Worm (Caenorhabditis elegans) whole organism, L4 larva: ENCODE measurements around the gene F43C11.16.

Experiments
- D1046.2 ChIP-seq: fragments of 200-800 bp; sonication (Bioruptor generic); IDR thresholded peaks from 2 replicates; pipeline ENCODE4 v1.3.6; 2022; ENCODE audit warnings: missing genetic modification characterization, missing compliant biosample characterization
- F10B5.3 ChIP-seq: sonication (generic microtip); optimal IDR thresholded peaks from 2 replicates; lab custom pipeline; 2016; ENCODE audit warnings: mild to moderate bottlenecking, missing genetic modification characterization, missing compliant biosample characterization
- F26F4.8 ChIP-seq: fragments of 200-800 bp; sonication (Bioruptor generic); conservative IDR thresholded peaks from 2 replicates; pipeline ENCODE4 v1.3.6; 2022; ENCODE audit warnings: missing genetic modification characterization, missing compliant biosample characterization
- F37D6.2 ChIP-seq: sonication (generic microtip); optimal IDR thresholded peaks from 2 replicates; lab custom pipeline; 2016; ENCODE audit warnings: mild to moderate bottlenecking, missing genetic modification characterization, missing compliant biosample characterization
- F44E2.7 ChIP-seq: fragments of 200-800 bp; sonication (Bioruptor generic); IDR thresholded peaks from 2 replicates; pipeline ENCODE4 v2.1.2; 2022; ENCODE audit warnings: missing genetic modification characterization, missing compliant biosample characterization
- T26A8.4 ChIP-seq: fragments of 200-800 bp; sonication (Bioruptor generic); IDR thresholded peaks from 2 replicates; pipeline ENCODE4 v1.3.6; 2022; ENCODE audit warnings: missing genetic modification characterization, missing compliant biosample characterization
- aha-1 ChIP-seq: fragments of 150-350 bp; peaks from one replicate; lab custom pipeline; 2014; ENCODE audit warnings: missing biosample characterization, missing genetic modification characterization
- attf-4 ChIP-seq: sonication (generic microtip); optimal IDR thresholded peaks from 3 replicates; lab custom pipeline; 2017; ENCODE audit warnings: missing biosample characterization, missing genetic modification characterization
- ceh-20 ChIP-seq: fragments of 200-800 bp; sonication (Bioruptor generic); IDR thresholded peaks from 2 replicates; pipeline ENCODE4 v1.3.6; 2022; ENCODE audit warnings: missing genetic modification reagents, missing genetic modification characterization, missing compliant biosample characterization
- ceh-62 ChIP-seq: sonication (generic microtip); optimal IDR thresholded peaks from 2 replicates; lab custom pipeline; 2017; ENCODE audit warnings: missing biosample characterization, missing genetic modification characterization
- ces-1 ChIP-seq: fragments of 150-350 bp; sonication (generic microtip); optimal IDR thresholded peaks from 4 replicates; lab custom pipeline; 2014; ENCODE audit warnings: missing biosample characterization, missing genetic modification reagents, missing genetic modification characterization
- daf-12 ChIP-seq: fragments of 150-350 bp; optimal IDR thresholded peaks from 2 replicates; lab custom pipeline; 2014; ENCODE audit warnings: missing biosample characterization, missing genetic modification reagents, missing genetic modification characterization
- daf-16 ChIP-seq, 3 experiments: sonication (generic microtip); optimal IDR thresholded peaks; 2 replicates each; lab custom pipeline; 2016 to 2017; ENCODE audit warnings: missing genetic modification characterization in 3 of 3, missing genetic modification reagents in 3 of 3, mild to moderate bottlenecking in 2 of 3, missing compliant biosample characterization in 2 of 3, missing biosample characterization in 1 of 3, moderate library complexity in 1 of 3
- dmd-6 ChIP-seq: fragments of 200-800 bp; sonication (Bioruptor generic); IDR thresholded peaks from 2 replicates; pipeline ENCODE4 v1.3.6; 2022; ENCODE audit warnings: missing genetic modification reagents, missing genetic modification characterization, missing compliant biosample characterization
- dmd-8 ChIP-seq: fragments of 200-800 bp; sonication (Bioruptor generic); IDR thresholded peaks from 2 replicates; pipeline ENCODE4 v1.3.6; 2022; ENCODE audit warnings: missing genetic modification characterization, missing compliant biosample characterization
- dpl-1 ChIP-seq: fragments of 150-350 bp; optimal IDR thresholded peaks from 2 replicates; lab custom pipeline; 2014; ENCODE audit warnings: missing biosample characterization, missing genetic modification reagents, missing genetic modification characterization
- dve-1 ChIP-seq: sonication (generic microtip); optimal IDR thresholded peaks from 2 replicates; lab custom pipeline; 2017; ENCODE audit warnings: antibody characterized with exemption, mild to moderate bottlenecking, missing genetic modification characterization, missing compliant biosample characterization; ENCODE audit not compliant: insufficient read depth
- egl-43 ChIP-seq: fragments of 200-800 bp; sonication (Bioruptor generic); IDR thresholded peaks from 2 replicates; pipeline ENCODE4 v1.3.6; 2022; ENCODE audit warnings: missing genetic modification reagents, missing genetic modification characterization, missing compliant biosample characterization
- hif-1 ChIP-seq, 2 experiments: sonication (generic microtip); optimal IDR thresholded peaks; 2 replicates each; lab custom pipeline; 2016 to 2017; ENCODE audit warnings: missing compliant biosample characterization in 2 of 2, missing genetic modification characterization in 2 of 2, missing genetic modification reagents in 2 of 2, missing genotype in 2 of 2, mild to moderate bottlenecking in 1 of 2
- hlh-11 ChIP-seq: fragments of 200-800 bp; sonication (Bioruptor generic); optimal IDR thresholded peaks from 2 replicates; lab custom pipeline; 2018; ENCODE audit warnings: mild to moderate bottlenecking, missing genetic modification characterization, missing compliant biosample characterization
- hlh-30 ChIP-seq: sonication (generic microtip); optimal IDR thresholded peaks from 2 replicates; lab custom pipeline; 2017; ENCODE audit warnings: antibody characterized with exemption, mild to moderate bottlenecking, missing genetic modification characterization, missing compliant biosample characterization; ENCODE audit not compliant: insufficient read depth
- lim-7 ChIP-seq: fragments of 200-800 bp; sonication (Bioruptor generic); IDR thresholded peaks from 2 replicates; pipeline ENCODE4 v1.3.6; 2022; ENCODE audit warnings: missing genetic modification characterization, missing compliant biosample characterization
- lin-1 ChIP-seq: fragments of 200-800 bp; sonication (Bioruptor generic); IDR thresholded peaks from 2 replicates; pipeline ENCODE4 v1.3.6; 2022; ENCODE audit warnings: missing genetic modification reagents, missing genetic modification characterization, missing compliant biosample characterization
- madf-5 ChIP-seq, 2 experiments: fragments of 200-800 bp; sonication (Bioruptor generic); IDR thresholded peaks; 2 replicates each; pipeline ENCODE4 v1.3.6; 2022; ENCODE audit warnings: missing compliant biosample characterization in 2 of 2, missing genetic modification characterization in 2 of 2
- mdt-29 ChIP-seq: fragments of 200-800 bp; sonication (Bioruptor generic); IDR thresholded peaks from 2 replicates; pipeline ENCODE4 v1.3.6; 2022; ENCODE audit warnings: missing genetic modification reagents, missing genetic modification characterization, missing compliant biosample characterization
- nhr-111 ChIP-seq: fragments of 200-800 bp; sonication (Bioruptor generic); optimal IDR thresholded peaks from 2 replicates; lab custom pipeline; 2018; ENCODE audit warnings: mild to moderate bottlenecking, missing genetic modification characterization, missing compliant biosample characterization
- nhr-28 ChIP-seq: fragments of 150-350 bp; optimal IDR thresholded peaks from 2 replicates; lab custom pipeline; 2014; ENCODE audit warnings: missing biosample characterization, missing genetic modification characterization
- nhr-76 ChIP-seq: fragments of 150-350 bp; optimal IDR thresholded peaks from 2 replicates; lab custom pipeline; 2014; ENCODE audit warnings: missing biosample characterization, missing genetic modification characterization
- pha-4 ChIP-seq, 2 experiments: fragments of 150-350 bp in 1 of 2; fragments of 200-800 bp in 1 of 2; sonication (Bioruptor generic) in 1 of 2; IDR thresholded peaks in 1 of 2; optimal IDR thresholded peaks in 1 of 2; 2 replicates each; pipeline versions ENCODE4 v1.3.6 to Lab custom; 2014 to 2022; ENCODE audit warnings: missing genetic modification characterization in 2 of 2, missing genetic modification reagents in 2 of 2, missing biosample characterization in 1 of 2, missing compliant biosample characterization in 1 of 2
- pqm-1 ChIP-seq: sonication (generic microtip); optimal IDR thresholded peaks from 2 replicates; lab custom pipeline; 2017; ENCODE audit warnings: missing biosample characterization, missing genetic modification characterization
- snpc-1.2 ChIP-seq: fragments of 200-800 bp; sonication (Bioruptor generic); IDR thresholded peaks from 2 replicates; pipeline ENCODE4 v1.3.6; 2022; ENCODE audit warnings: missing genetic modification reagents, missing genetic modification characterization, missing compliant biosample characterization
- tra-1 ChIP-seq: fragments of 200-800 bp; sonication (Bioruptor generic); IDR thresholded peaks from 2 replicates; pipeline ENCODE4 v1.3.6; 2022; ENCODE audit warnings: missing genetic modification reagents, missing genetic modification characterization, missing compliant biosample characterization
- unc-130 ChIP-seq: sonication (generic microtip); optimal IDR thresholded peaks from 2 replicates; lab custom pipeline; 2016; ENCODE audit warnings: missing genetic modification reagents, missing genetic modification characterization, missing compliant biosample characterization
- unc-39 ChIP-seq: sonication (generic microtip); optimal IDR thresholded peaks from 2 replicates; lab custom pipeline; 2017; ENCODE audit warnings: missing biosample characterization, missing genetic modification characterization
- unc-62 ChIP-seq, 3 experiments: fragments of 150-350 bp in 1 of 3; sonication (generic microtip); optimal IDR thresholded peaks in 2 of 3; peaks in 1 of 3; 1 replicate in 1 of 3; 2 replicates in 2 of 3; lab custom pipeline; 2014 to 2017; ENCODE audit warnings: missing biosample characterization in 3 of 3, missing genetic modification characterization in 3 of 3, missing genetic modification reagents in 3 of 3, missing genotype in 1 of 3
- zag-1 ChIP-seq: fragments of 150-350 bp; optimal IDR thresholded peaks from 2 replicates; lab custom pipeline; 2014; ENCODE audit warnings: missing biosample characterization, missing genetic modification characterization
- zip-11 ChIP-seq: fragments of 200-800 bp; sonication (Bioruptor generic); IDR thresholded peaks from 2 replicates; pipeline ENCODE4 v1.3.6; 2022; ENCODE audit warnings: missing genetic modification characterization, missing compliant biosample characterization

Gene F43C11.16

ce11 chrII:2332220-2332619, 27.6 kb downstream of the F43C11.16 start, which contains the start of gene F43C11.8:
Gene F43C11.8, plus strand, starts transcription at chrII:2332520.
- TF ChIP-seq tra-1, result no peak
- no peak for TF ChIP-seq daf-16 (GFP tag; optimal IDR thresholded peaks at IDR 0.05; lab: Kevin White, UChicago)
- TF ChIP-seq daf-16 (tag; optimal IDR thresholded peaks at IDR 0.05; lab: Kevin White, UChicago), result peak; percentile 11
- TF ChIP-seq dve-1 (tag; lab: Kevin White, UChicago), result no peak

ce11 chrII:2330462-2330861, 29.4 kb downstream of the F43C11.16 start:
- TF ChIP-seq ces-1 (GFP tag; lab: Kevin White, UChicago), result no peak
- 0 out of 2 replicates have a peak, but pooled peaks have one; percentile 28 for TF ChIP-seq mdt-29 (GFP tag; lab: Robert Waterston, UW)
- TF ChIP-seq, all 104 proteins: peak for 1

ce11 chrII:2328963-2329442, 30.9 kb downstream of the F43C11.16 start, which contains the start of the genes ZK1240.8 and ZK1240.1:
Gene ZK1240.8, minus strand, starts transcription at chrII:2329063.
Gene ZK1240.1, plus strand, starts transcription at chrII:2329392.
- TF ChIP-seq unc-62 (GFP tag; optimal IDR thresholded peaks at IDR 0.05 in 1 of 2; lab: Kevin White, UChicago) (peak in 1 of 2 experiments; percentile 86), unc-62 (tag; optimal IDR thresholded peaks at IDR 0.05; lab: Kevin White, UChicago) (no peak), F10B5.3 (tag; lab: Kevin White, UChicago) (no peak), ceh-20 (GFP tag; lab: Robert Waterston, UW) (no peak), zip-11 (GFP tag; lab: Robert Waterston, UW) (no peak), dmd-6 (GFP tag; lab: Robert Waterston, UW) (no peak), nhr-28 (peak; percentile 3), F44E2.7 (GFP tag; lab: Robert Waterston, UW) (no peak), attf-4 (tag; lab: Kevin White, UChicago) (no peak), unc-39 (no peak), nhr-76 (tag; lab: Kevin White, UChicago) (no peak)
- TF ChIP-seq, all 104 proteins: peak for 2

ce11 chrII:2324956-2325355, 34.9 kb downstream of the F43C11.16 start, which contains the start of gene ZK1240.11:
Gene ZK1240.11, plus strand, starts transcription at chrII:2325256.
- TF ChIP-seq egl-43 (GFP tag; lab: Robert Waterston, UW) (no peak), daf-16 (GFP tag; optimal IDR thresholded peaks at IDR 0.05; lab: Kevin White, UChicago) (no peak), daf-16 (tag; optimal IDR thresholded peaks at IDR 0.05; lab: Kevin White, UChicago) (no peak), hlh-11 (no peak), D1046.2 (GFP tag; lab: Robert Waterston, UW) (no peak), snpc-1.2 (no peak), pqm-1 (no peak), lim-7 (GFP tag; lab: Robert Waterston, UW) (no peak)

- TF ChIP-seq nhr-28 (peak; percentile 69), daf-12 (tag; lab: Kevin White, UChicago) (no peak), pha-4 (GFP tag; IDR thresholded peaks at IDR 0.05; lab: Robert Waterston, UW) (no peak), pha-4 (tag; optimal IDR thresholded peaks at IDR 0.05; lab: Kevin White, UChicago) (no peak), hlh-30 (tag; lab: Kevin White, UChicago) (peak; percentile 29), daf-16 (GFP tag; optimal IDR thresholded peaks at IDR 0.05; lab: Kevin White, UChicago) (no peak), daf-16 (tag; optimal IDR thresholded peaks at IDR 0.05; lab: Kevin White, UChicago) (peak; percentile 72), lin-1 (peak; percentile 17; the same call in 1 of the 2 replicates), F37D6.2 (no peak), hif-1 (tag; optimal IDR thresholded peaks at IDR 0.05; lab: Kevin White, UChicago) (no peak), madf-5 (GFP tag; IDR thresholded peaks at IDR 0.05; lab: Robert Waterston, UW) (no peak), pqm-1 (peak; percentile 85), aha-1 (no peak), dmd-8 (GFP tag; lab: Robert Waterston, UW) (no peak), ceh-62 (tag; lab: Kevin White, UChicago) (no peak), attf-4 (tag; lab: Kevin White, UChicago) (no peak), dmd-6 (GFP tag; lab: Robert Waterston, UW) (peak; percentile 76), nhr-111 (GFP tag; lab: Kevin White, UChicago) (no peak), dpl-1 (no peak), T26A8.4 (GFP tag; lab: Robert Waterston, UW) (no peak), unc-130 (GFP tag; lab: Kevin White, UChicago) (no peak), F26F4.8 (no peak), dve-1 (tag; lab: Kevin White, UChicago) (peak; percentile 51), zag-1 (tag; lab: Kevin White, UChicago) (no peak), hlh-11 (peak; percentile 55)
- TF ChIP-seq, all 104 proteins: peak for 8
These were observed 36.9 kb downstream of the F43C11.16 start, which contains the start of the genes ZK1240.6 and ZK1240.2 for ce11 chrII:2322857-2323518. Gene ZK1240.6, minus strand, starts transcription at chrII:2322907. Gene ZK1240.2, plus strand, starts transcription at chrII:2323376.
